Worm (Caenorhabditis elegans): ENCODE measurements around the gene ent-2.

DNA sequence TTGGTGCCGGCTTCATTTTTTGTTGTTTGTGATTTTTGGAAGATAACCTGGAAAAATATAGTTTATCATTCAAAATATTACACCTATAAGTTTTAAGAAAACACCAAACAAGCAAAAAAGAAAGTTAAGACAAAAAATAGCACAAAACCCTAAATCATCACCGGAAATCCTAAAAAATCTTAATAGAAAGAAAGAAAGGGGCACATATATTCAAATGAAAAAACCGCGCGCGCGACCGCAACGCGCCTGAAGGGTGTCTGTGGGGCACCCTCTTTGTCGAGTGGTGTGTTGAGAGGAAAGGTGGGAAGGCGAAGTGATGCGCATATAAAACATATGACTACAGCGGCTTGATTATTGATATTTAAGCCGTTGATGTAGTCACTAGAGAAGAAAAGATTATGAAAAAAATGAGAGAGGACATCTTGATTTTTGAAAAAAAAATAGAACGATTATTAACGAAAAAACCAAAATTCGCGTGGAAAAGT lies 12.9 kb downstream of the ent-2 start, which contains the start of gene K09E9.3:
- no peak for TF ChIP-seq zag-1 (tag; optimal IDR thresholded peaks at IDR 0.05)
- TF ChIP-seq aly-2 (tag; optimal IDR thresholded peaks at IDR 0.05): no peak
